Worm (Caenorhabditis elegans): ENCODE data around the gene aip-1.

DNA sequence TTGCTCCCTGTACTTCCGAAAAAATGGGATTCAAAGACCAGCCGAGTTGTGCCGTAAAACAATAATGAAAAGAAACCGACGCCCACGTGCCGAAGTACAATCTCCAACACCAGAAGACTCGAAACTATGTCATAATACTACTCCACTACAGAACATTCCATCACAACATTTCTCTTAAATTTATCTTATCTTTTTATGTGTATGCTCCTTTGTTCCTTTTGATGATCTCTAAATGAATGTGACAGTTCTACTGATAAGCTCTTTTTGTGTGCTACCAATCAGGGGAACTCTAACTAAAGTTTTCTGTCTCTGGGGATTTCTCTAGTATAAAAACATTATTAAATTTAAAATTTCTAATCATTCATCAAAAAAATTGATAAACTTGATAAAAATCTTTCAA lies 25.3 kb upstream of the aip-1 start:
- TF ChIP-seq efl-1 (GFP tag; optimal IDR thresholded peaks at IDR 0.05) (no peak), zim-3 (tag; optimal IDR thresholded peaks at IDR 0.05) (no peak), C06A6.2 (GFP tag; conservative IDR thresholded peaks at IDR 0.05) (no peak), dpff-1 (tag; optimal IDR thresholded peaks at IDR 0.05) (no peak), ama-1 (optimal IDR thresholded peaks at IDR 0.05) (no peak), ama-1 (GFP tag; optimal IDR thresholded peaks at IDR 0.05) (peak in 1 of 2 experiments; percentile 24), aptf-3 (GFP tag; IDR thresholded peaks at IDR 0.05) (no peak), mcd-1 (GFP tag; IDR thresholded peaks at IDR 0.05) (no peak), repo-1 (tag; optimal IDR thresholded peaks at IDR 0.05) (no peak), unc-62 (GFP tag; optimal IDR thresholded peaks at IDR 0.05) (no peak), F55B11.4 (tag; optimal IDR thresholded peaks at IDR 0.05; ENCODE audit: borderline replicate concordance, insufficient read depth) (no peak)
